Fruit fly (Drosophila melanogaster): Measurements from ENCODE around the gene Ir75b.

The Ir75b gene

DNA sequence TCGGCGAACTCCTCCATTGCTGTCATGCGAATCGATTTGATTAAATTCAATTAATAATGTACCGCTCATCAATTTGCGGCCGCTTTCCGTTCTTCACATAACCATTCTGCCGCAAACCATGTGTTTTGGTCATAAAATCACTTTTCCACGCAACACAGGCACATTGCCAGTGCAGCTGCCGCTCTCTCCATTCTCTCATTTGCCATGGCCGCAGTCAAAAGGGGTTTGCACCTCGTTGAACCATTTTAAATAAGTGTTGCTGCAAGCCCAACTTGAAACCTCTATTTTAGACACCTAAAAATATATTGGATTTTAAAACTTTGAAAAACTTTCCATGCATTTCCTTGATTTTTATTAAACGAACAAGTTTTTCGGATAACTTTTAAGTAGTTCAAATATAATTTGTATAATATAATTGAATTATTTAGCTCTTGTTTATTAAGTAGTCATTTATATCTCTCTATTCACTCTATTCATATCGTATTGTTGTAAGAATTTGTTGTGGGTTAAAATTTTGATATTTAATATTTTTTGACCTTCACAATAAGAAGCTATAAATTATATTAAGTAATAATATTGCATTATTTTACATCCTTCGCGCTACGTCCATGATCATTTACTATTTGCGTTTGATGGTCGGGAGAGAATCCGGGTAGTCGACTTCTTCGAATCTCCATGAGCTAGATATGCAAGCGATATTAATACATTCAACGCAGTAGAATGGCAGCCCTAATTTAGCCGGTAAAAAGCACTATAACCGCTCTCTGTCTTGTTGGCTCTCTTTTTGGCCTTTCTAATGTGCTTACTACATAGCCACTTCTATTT is 36.9 kb upstream of the Ir75b start, which contains the start of gene CG5535 (continued):
- TF ChIP-seq Sox14 (GFP tag; optimal IDR thresholded peaks at IDR 0.05) (peak; percentile 41), Hr4 (GFP tag; optimal IDR thresholded peaks at IDR 0.05) (peak; percentile 73), CG10631 (GFP tag; optimal IDR thresholded peaks at IDR 0.05) (peak; percentile 83), Blimp-1 (GFP tag; optimal IDR thresholded peaks at IDR 0.05) (no peak), CG15336 (GFP tag; IDR thresholded peaks at IDR 0.05) (peak; percentile 44), CG11762 (GFP tag; optimal IDR thresholded peaks at IDR 0.05; ENCODE audit: insufficient read depth) (peak; percentile 47), spab (GFP tag; optimal IDR thresholded peaks at IDR 0.05) (peak; percentile 77), CG32006 (GFP tag; optimal IDR thresholded peaks at IDR 0.05) (peak; percentile 96), CG1621 (tag; optimal IDR thresholded peaks at IDR 0.05) (no peak), acj6 (GFP tag; optimal IDR thresholded peaks at IDR 0.05) (peak; percentile 76), Gug (GFP tag; IDR thresholded peaks at IDR 0.05) (peak; percentile 35), CG11294 (GFP tag; IDR thresholded peaks at IDR 0.05) (peak; percentile 26; the same call in 1 of the 2 replicates), CG4318 (GFP tag; optimal IDR thresholded peaks at IDR 0.05) (peak; percentile 88), lz (GFP tag; optimal IDR thresholded peaks at IDR 0.05) (peak; percentile 29), Smox (GFP tag; optimal IDR thresholded peaks at IDR 0.05) (no peak), net (GFP tag; optimal IDR thresholded peaks at IDR 0.05) (peak; percentile 79), ss (GFP tag; optimal IDR thresholded peaks at IDR 0.05) (peak; percentile 48 to 52), topi (GFP tag; optimal IDR thresholded peaks at IDR 0.05) (peak; percentile 32), fd85E (GFP tag; optimal IDR thresholded peaks at IDR 0.05) (no peak), Hr38 (GFP tag; optimal IDR thresholded peaks at IDR 0.05) (no peak), CG16779 (tag; optimal IDR thresholded peaks at IDR 0.05) (peak; percentile 74), CG10669 (GFP tag; optimal IDR thresholded peaks at IDR 0.05) (peak; percentile 57)

DNA sequence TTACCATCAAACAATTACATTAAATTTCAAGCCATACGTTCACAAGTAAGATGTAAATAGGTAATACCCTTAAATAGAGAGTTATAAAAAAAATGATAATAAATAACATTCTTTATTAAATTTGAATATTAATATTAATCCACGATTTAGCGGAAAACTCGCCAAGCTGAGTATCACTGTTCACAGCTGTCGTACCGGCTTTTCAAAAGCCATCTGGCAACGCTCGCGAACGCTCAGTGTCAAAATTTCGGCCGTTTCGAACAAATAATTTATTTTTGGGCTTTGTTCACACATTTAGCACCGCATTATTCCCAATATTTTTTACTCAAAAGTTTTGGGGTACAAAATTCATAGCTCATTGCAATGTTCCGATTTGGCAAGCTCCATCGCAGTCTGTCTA is 29.5 kb upstream of the Ir75b start, which contains the start of gene TrpRS-m:
TrpRS-m (plus strand) TSS at position 211 of the 400 bp plus-strand sequence.
- TF ChIP-seq fkh (GFP tag; optimal IDR thresholded peaks at IDR 0.05) (no peak), svp (GFP tag) (no peak), Hr38 (GFP tag; optimal IDR thresholded peaks at IDR 0.05) (no peak), OdsH (GFP tag; optimal IDR thresholded peaks at IDR 0.05) (no peak), Met (GFP tag; optimal IDR thresholded peaks at IDR 0.05) (no peak), eg (GFP tag; IDR thresholded peaks at IDR 0.05) (no peak), CG3919 (GFP tag; optimal IDR thresholded peaks at IDR 0.05) (no peak), CG32006 (GFP tag; optimal IDR thresholded peaks at IDR 0.05) (no peak), Hr39 (GFP tag; optimal IDR thresholded peaks at IDR 0.05) (no peak), achi (GFP tag; optimal IDR thresholded peaks at IDR 0.05) (peak; percentile 81), CG10631 (GFP tag; optimal IDR thresholded peaks at IDR 0.05) (no peak), CG6163 (GFP tag; IDR thresholded peaks at IDR 0.05) (no peak), Sox14 (GFP tag; optimal IDR thresholded peaks at IDR 0.05) (peak; percentile 6), Eip78C (GFP tag) (peak; percentile 32), acj6 (GFP tag; optimal IDR thresholded peaks at IDR 0.05) (no peak), ss (GFP tag; optimal IDR thresholded peaks at IDR 0.05) (no peak), fd85E (GFP tag; optimal IDR thresholded peaks at IDR 0.05) (no peak), CG11902 (GFP tag; optimal IDR thresholded peaks at IDR 0.05) (no peak), esn (GFP tag; optimal IDR thresholded peaks at IDR 0.05) (peak; percentile 6), CG31627 (GFP tag; optimal IDR thresholded peaks at IDR 0.05) (no peak), Eip93F (GFP tag; optimal IDR thresholded peaks at IDR 0.05) (peak; percentile 9)

DNA sequence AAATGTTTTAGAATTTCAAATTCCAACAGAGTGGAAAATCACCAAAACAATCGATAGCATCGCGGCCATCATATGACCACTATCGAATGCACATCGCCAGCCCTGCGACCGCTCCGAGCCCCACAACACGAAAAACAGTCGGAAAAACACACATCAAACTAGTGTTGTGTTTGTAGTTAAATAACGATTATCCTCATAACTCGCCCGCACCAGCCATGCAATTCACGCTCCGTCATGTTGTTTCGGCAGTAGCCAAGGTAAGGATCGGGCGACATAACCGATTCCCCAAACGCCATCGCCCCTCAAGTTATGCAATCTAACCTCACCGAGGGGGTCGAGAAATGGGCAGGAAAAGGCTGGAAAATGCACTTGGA is 27.0 kb upstream of the Ir75b start:
- TF ChIP-seq CG31627 (GFP tag; optimal IDR thresholded peaks at IDR 0.05) (peak; percentile 0), vri (GFP tag; optimal IDR thresholded peaks at IDR 0.05) (peak; percentile 87), dsx (GFP tag; optimal IDR thresholded peaks at IDR 0.05; ENCODE audit: poor library complexity, severe bottlenecking) (no peak), esn (GFP tag; optimal IDR thresholded peaks at IDR 0.05) (peak; percentile 15), Eip78C (GFP tag) (peak; percentile 46)
